Worm (Caenorhabditis elegans) whole organism, mixed stage, embryonic: ENCODE data around the gene psmd-9.

ENCODE experiments used
- M03D4.4 ChIP-seq: sonication (generic microtip); optimal IDR thresholded peaks from 2 replicates; lab custom pipeline; 2017; ENCODE audit warnings: mild to moderate bottlenecking, missing genetic modification characterization, missing compliant biosample characterization
- bed-3 ChIP-seq: fragments of 200-800 bp; sonication (Bioruptor generic); optimal IDR thresholded peaks from 3 replicates; lab custom pipeline; 2018; ENCODE audit warnings: mild to moderate bottlenecking, missing genetic modification characterization, moderate library complexity, missing compliant biosample characterization
- blmp-1 ChIP-seq: fragments of 150-350 bp; optimal IDR thresholded peaks from 2 replicates; lab custom pipeline; 2014; ENCODE audit warnings: missing biosample characterization, missing genetic modification characterization
- ceh-39 ChIP-seq: fragments of 150-350 bp; optimal IDR thresholded peaks from 2 replicates; lab custom pipeline; 2014; ENCODE audit warnings: missing biosample characterization, missing genetic modification characterization
- ceh-43 ChIP-seq: fragments of 200-800 bp; sonication (Bioruptor generic); optimal IDR thresholded peaks from 2 replicates; lab custom pipeline; 2018; ENCODE audit warnings: mild to moderate bottlenecking, missing genetic modification characterization, moderate library complexity, missing compliant biosample characterization
- ceh-83 ChIP-seq: fragments of 200-800 bp; sonication (Bioruptor generic); optimal IDR thresholded peaks from 2 replicates; lab custom pipeline; 2018; ENCODE audit warnings: mild to moderate bottlenecking, missing genetic modification characterization, missing compliant biosample characterization
- ces-1 ChIP-seq: fragments of 150-350 bp; optimal IDR thresholded peaks from 2 replicates; lab custom pipeline; 2014; ENCODE audit warnings: missing biosample characterization, missing genetic modification reagents, missing genetic modification characterization
- cnd-1 ChIP-seq: fragments of 200-800 bp; sonication (Bioruptor generic); optimal IDR thresholded peaks from 2 replicates; lab custom pipeline; 2018; ENCODE audit warnings: mild to moderate bottlenecking, missing genetic modification characterization, missing compliant biosample characterization
- drap-1 ChIP-seq: fragments of 200-800 bp; sonication (Bioruptor generic); optimal IDR thresholded peaks from 3 replicates; lab custom pipeline; 2018; ENCODE audit warnings: mild to moderate bottlenecking, missing genetic modification characterization, missing compliant biosample characterization
- elt-1 ChIP-seq: sonication (generic microtip); optimal IDR thresholded peaks from 2 replicates; lab custom pipeline; 2017; ENCODE audit warnings: missing genetic modification characterization, mild to moderate bottlenecking, missing compliant biosample characterization, antibody characterized with exemption, moderate library complexity, borderline replicate concordance; ENCODE audit not compliant: insufficient read depth
- elt-3 ChIP-seq: fragments of 150-350 bp; optimal IDR thresholded peaks from 2 replicates; lab custom pipeline; 2014; ENCODE audit warnings: missing biosample characterization, missing genetic modification characterization
- flh-1 ChIP-seq: fragments of 200-800 bp; sonication (Bioruptor generic); optimal IDR thresholded peaks from 2 replicates; lab custom pipeline; 2018; ENCODE audit warnings: mild to moderate bottlenecking, missing genetic modification characterization, moderate library complexity, missing compliant biosample characterization
- ham-2 ChIP-seq: fragments of 200-800 bp; sonication (Bioruptor generic); optimal IDR thresholded peaks from 2 replicates; lab custom pipeline; 2018; ENCODE audit warnings: mild to moderate bottlenecking, missing genetic modification characterization, missing compliant biosample characterization
- hlh-1 ChIP-seq: fragments of 150-350 bp; optimal IDR thresholded peaks from 2 replicates; lab custom pipeline; 2014; ENCODE audit warnings: missing biosample characterization, missing genetic modification reagents, missing genetic modification characterization
- lin-13 ChIP-seq: fragments of 150-350 bp; optimal IDR thresholded peaks from 2 replicates; lab custom pipeline; 2014; ENCODE audit warnings: missing biosample characterization, missing genetic modification characterization
- lin-32 ChIP-seq: fragments of 200-800 bp; sonication (Bioruptor generic); optimal IDR thresholded peaks from 2 replicates; lab custom pipeline; 2018; ENCODE audit warnings: mild to moderate bottlenecking, missing genetic modification characterization, missing compliant biosample characterization
- lsy-2 ChIP-seq: fragments of 150-350 bp; optimal IDR thresholded peaks from 2 replicates; lab custom pipeline; 2014; ENCODE audit warnings: missing biosample characterization, missing genetic modification characterization
- mab-5 ChIP-seq: fragments of 150-350 bp; optimal IDR thresholded peaks from 2 replicates; lab custom pipeline; 2014; ENCODE audit warnings: missing biosample characterization, missing genetic modification characterization
- mep-1 ChIP-seq: fragments of 150-350 bp; optimal IDR thresholded peaks from 2 replicates; lab custom pipeline; 2017; ENCODE audit warnings: missing biosample characterization, missing genetic modification reagents, missing genetic modification characterization, inconsistent platforms
- mls-2 ChIP-seq: sonication (generic microtip); optimal IDR thresholded peaks from 2 replicates; lab custom pipeline; 2016; ENCODE audit warnings: mild to moderate bottlenecking, missing genetic modification characterization, moderate library complexity, missing compliant biosample characterization
- nhr-12 ChIP-seq: fragments of 150-350 bp; optimal IDR thresholded peaks from 2 replicates; lab custom pipeline; 2014; ENCODE audit warnings: missing biosample characterization, missing genetic modification characterization
- nhr-2 ChIP-seq: fragments of 150-350 bp; optimal IDR thresholded peaks from 2 replicates; lab custom pipeline; 2014; ENCODE audit warnings: missing biosample characterization, missing genetic modification characterization
- nhr-237 ChIP-seq: fragments of 150-350 bp; optimal IDR thresholded peaks from 2 replicates; lab custom pipeline; 2014; ENCODE audit warnings: missing biosample characterization, missing genetic modification characterization
- nhr-28 ChIP-seq: fragments of 150-350 bp; optimal IDR thresholded peaks from 2 replicates; lab custom pipeline; 2014; ENCODE audit warnings: missing biosample characterization, missing genetic modification characterization
- nhr-76 ChIP-seq: sonication (generic microtip); optimal IDR thresholded peaks from 2 replicates; lab custom pipeline; 2017; ENCODE audit warnings: missing biosample characterization, missing genetic modification characterization
- pha-4 ChIP-seq: fragments of 150-350 bp; optimal IDR thresholded peaks from 2 replicates; lab custom pipeline; 2018; ENCODE audit warnings: missing biosample characterization, missing genetic modification reagents, missing genetic modification characterization
- sem-2 ChIP-seq: fragments of 200-800 bp; sonication (Bioruptor generic); optimal IDR thresholded peaks from 2 replicates; lab custom pipeline; 2018; ENCODE audit warnings: mild to moderate bottlenecking, missing genetic modification characterization, missing compliant biosample characterization
- snpc-4 ChIP-seq: fragments of 150-350 bp; optimal IDR thresholded peaks from 2 replicates; lab custom pipeline; 2014; ENCODE audit warnings: missing biosample characterization, missing genetic modification characterization
- sptf-1 ChIP-seq: sonication (generic microtip); optimal IDR thresholded peaks from 2 replicates; lab custom pipeline; 2017; ENCODE audit warnings: mild to moderate bottlenecking, missing genetic modification characterization, moderate library complexity, missing compliant biosample characterization
- tbx-8 ChIP-seq: fragments of 200-800 bp; sonication (Bioruptor generic); optimal IDR thresholded peaks from 2 replicates; lab custom pipeline; 2018; ENCODE audit warnings: mild to moderate bottlenecking, missing genetic modification characterization, moderate library complexity, missing compliant biosample characterization
- unc-120 ChIP-seq: sonication (generic microtip); optimal IDR thresholded peaks from 2 replicates; lab custom pipeline; 2017; ENCODE audit warnings: missing genetic modification characterization, missing compliant biosample characterization; ENCODE audit not compliant: poor library complexity, severe bottlenecking
- unc-39 ChIP-seq: fragments of 150-350 bp; optimal IDR thresholded peaks from 2 replicates; lab custom pipeline; 2014; ENCODE audit warnings: missing biosample characterization, missing genetic modification characterization
- unc-62 ChIP-seq: fragments of 150-350 bp; optimal IDR thresholded peaks from 2 replicates; lab custom pipeline; 2014; ENCODE audit warnings: missing biosample characterization, missing genetic modification reagents, missing genetic modification characterization
- zip-8 ChIP-seq: fragments of 150-350 bp; optimal IDR thresholded peaks from 2 replicates; lab custom pipeline; 2014; ENCODE audit warnings: missing biosample characterization, missing genetic modification characterization
- ztf-11 ChIP-seq: fragments of 150-350 bp; optimal IDR thresholded peaks from 2 replicates; lab custom pipeline; 2014; ENCODE audit warnings: missing biosample characterization, missing genetic modification characterization

psmd-9 gene

DNA sequence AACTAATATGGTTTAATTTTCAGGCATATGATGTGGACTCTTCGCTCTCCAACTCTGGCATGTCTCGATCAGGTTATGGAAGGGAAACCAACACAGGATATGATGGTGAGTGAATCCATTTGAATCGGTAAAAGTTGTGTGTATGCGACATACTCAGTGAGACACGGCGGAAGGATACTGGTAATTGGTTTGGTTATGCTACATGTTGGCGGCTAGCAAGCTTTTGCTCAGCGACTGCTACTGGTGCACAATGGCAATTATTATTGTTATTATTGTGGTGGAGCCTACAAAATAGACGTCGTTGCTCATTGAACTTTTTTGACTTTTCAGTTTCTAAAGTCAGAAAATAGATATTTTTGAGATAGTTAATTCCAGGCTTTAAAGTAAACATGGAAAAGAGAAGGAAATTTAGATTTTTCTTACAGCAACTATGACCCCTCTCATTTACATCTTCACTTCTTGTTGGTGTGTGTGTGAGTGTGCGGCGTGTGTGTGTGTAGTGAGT is 38.9 kb downstream of the psmd-9 start:
- peak; percentile 80 for TF ChIP-seq ces-1
- TF ChIP-seq nhr-237 (tag; lab: Kevin White, UChicago) = no peak
- TF ChIP-seq nhr-2 (tag; lab: Kevin White, UChicago) = no peak
- TF ChIP-seq bed-3 = no peak

- TF ChIP-seq ces-1 = peak; percentile 90
- TF ChIP-seq unc-120 = no peak
- no peak for TF ChIP-seq flh-1 (GFP tag; lab: Kevin White, UChicago)
These were observed 39.6 kb downstream of the psmd-9 start for ce11 chrII:6941520-6941919.

ce11 chrII:6943299-6944051 is 41.6 kb downstream of the psmd-9 start:
- TF ChIP-seq hlh-1 (tag; lab: Kevin White, UChicago) (peak; percentile 4), blmp-1 (tag; lab: Kevin White, UChicago) (no peak), mls-2 (tag; lab: Kevin White, UChicago) (peak; percentile 58), M03D4.4 (tag; lab: Kevin White, UChicago) (peak; percentile 38), pha-4 (tag; lab: Kevin White, UChicago) (peak; percentile 31), lin-13 (tag; lab: Kevin White, UChicago) (no peak), nhr-2 (tag; lab: Kevin White, UChicago) (peak; percentile 73), bed-3 (no peak), sptf-1 (tag; lab: Kevin White, UChicago) (peak; percentile 39), ham-2 (no peak), unc-120 (peak; percentile 90), ztf-11 (tag; lab: Kevin White, UChicago) (no peak), ceh-83 (peak; percentile 50), ces-1 (peak; percentile 26), mep-1 (peak; percentile 32), cnd-1 (tag; lab: Kevin White, UChicago) (peak; percentile 56)
- TF ChIP-seq, all 35 proteins: peak for 11

- peak; percentile 34 for TF ChIP-seq ceh-83
- peak; percentile 95 for TF ChIP-seq ceh-39 (tag; lab: Kevin White, UChicago)
- TF ChIP-seq ceh-43 = no peak
- no peak for TF ChIP-seq blmp-1 (tag; lab: Kevin White, UChicago)
- peak; percentile 61 for TF ChIP-seq mls-2 (tag; lab: Kevin White, UChicago)
- TF ChIP-seq nhr-237 (tag; lab: Kevin White, UChicago) = peak; percentile 93
- TF ChIP-seq M03D4.4 (tag; lab: Kevin White, UChicago) = peak; percentile 4
- no peak for TF ChIP-seq lin-32 (GFP tag; lab: Kevin White, UChicago)
- peak; percentile 86 for TF ChIP-seq unc-120
- TF ChIP-seq hlh-1 (tag; lab: Kevin White, UChicago) = peak; percentile 77
- peak; percentile 21 for TF ChIP-seq nhr-12 (tag; lab: Kevin White, UChicago)
- peak; percentile 91 for TF ChIP-seq mep-1
- TF ChIP-seq snpc-4 (tag; lab: Kevin White, UChicago) = no peak
- TF ChIP-seq sem-2 (GFP tag; lab: Kevin White, UChicago) = peak; percentile 6
- no peak for TF ChIP-seq unc-39 (tag; lab: Kevin White, UChicago)
- peak; percentile 92 for TF ChIP-seq ces-1
- TF ChIP-seq zip-8 (tag; lab: Kevin White, UChicago) = no peak
- TF ChIP-seq nhr-2 (tag; lab: Kevin White, UChicago) = peak; percentile 44
- TF ChIP-seq lsy-2 (tag; lab: Kevin White, UChicago) = peak; percentile 90
- no peak for TF ChIP-seq nhr-76 (tag; lab: Kevin White, UChicago)
- peak; percentile 26 for TF ChIP-seq nhr-28 (tag; lab: Kevin White, UChicago)
- no peak for TF ChIP-seq bed-3
- no peak for TF ChIP-seq tbx-8 (GFP tag; lab: Kevin White, UChicago)
- TF ChIP-seq elt-1 = no peak
- peak; percentile 66 for TF ChIP-seq sptf-1 (tag; lab: Kevin White, UChicago)
- TF ChIP-seq mab-5 (tag; lab: Kevin White, UChicago) = peak; percentile 87
- peak; percentile 31 for TF ChIP-seq ztf-11 (tag; lab: Kevin White, UChicago)
- no peak for TF ChIP-seq elt-3 (tag; lab: Kevin White, UChicago)
- peak; percentile 37 for TF ChIP-seq lin-13 (tag; lab: Kevin White, UChicago)
- TF ChIP-seq cnd-1 (tag; lab: Kevin White, UChicago) = peak; percentile 59
- TF ChIP-seq flh-1 (GFP tag; lab: Kevin White, UChicago) = no peak
- no peak for TF ChIP-seq ham-2
- TF ChIP-seq drap-1 (GFP tag; lab: Kevin White, UChicago) = peak; percentile 66
- peak; percentile 90 for TF ChIP-seq unc-62 (GFP tag; lab: Kevin White, UChicago)
- TF ChIP-seq pha-4 (tag; lab: Kevin White, UChicago) = peak; percentile 94
- TF ChIP-seq, all 35 proteins: peak for 22
These were observed 49.4 kb downstream of the psmd-9 start, which contains the start of the genes malt-1 and ceh-38 for ce11 chrII:6951250-6951806. Gene malt-1, minus strand, starts transcription at chrII:6951300. Gene ceh-38, plus strand, starts transcription at chrII:6951526.
